Worm (Caenorhabditis elegans) whole organism, L3 larva: ENCODE measurements around the gene K02E7.10.

Source experiments
- egl-27 ChIP-seq: sonication (generic microtip); optimal IDR thresholded peaks from 4 replicates; lab custom pipeline; 2017; ENCODE audit warnings: missing biosample characterization, missing genetic modification reagents, missing genetic modification characterization
- egl-5 ChIP-seq: fragments of 150-350 bp; optimal IDR thresholded peaks from 2 replicates; lab custom pipeline; 2017; ENCODE audit warnings: missing biosample characterization, missing genetic modification reagents, missing genetic modification characterization, inconsistent platforms
- fkh-10 ChIP-seq: sonication (generic microtip); optimal IDR thresholded peaks from 2 replicates; lab custom pipeline; 2017; ENCODE audit warnings: missing biosample characterization, missing genetic modification reagents, missing genetic modification characterization
- fos-1 ChIP-seq: fragments of 150-350 bp; optimal IDR thresholded peaks from 2 replicates; lab custom pipeline; 2014; ENCODE audit warnings: missing biosample characterization, missing genetic modification characterization
- nfya-1 ChIP-seq: sonication (generic microtip); optimal IDR thresholded peaks from 2 replicates; lab custom pipeline; 2017; ENCODE audit warnings: missing genetic modification characterization, mild to moderate bottlenecking, missing compliant biosample characterization, antibody characterized with exemption, moderate library complexity; ENCODE audit not compliant: insufficient read depth
- nhr-12 ChIP-seq: fragments of 150-350 bp; optimal IDR thresholded peaks from 2 replicates; lab custom pipeline; 2014; ENCODE audit warnings: missing biosample characterization, missing genetic modification characterization
- nhr-77 ChIP-seq: fragments of 150-350 bp; optimal IDR thresholded peaks from 2 replicates; lab custom pipeline; 2014; ENCODE audit warnings: missing biosample characterization, missing genetic modification characterization
- pha-4 ChIP-seq: fragments of 150-350 bp; optimal IDR thresholded peaks from 2 replicates; lab custom pipeline; 2014; ENCODE audit warnings: missing biosample characterization, missing genetic modification reagents, missing genetic modification characterization
- pqm-1 ChIP-seq: fragments of 150-350 bp; optimal IDR thresholded peaks from 2 replicates; lab custom pipeline; 2017; ENCODE audit warnings: missing biosample characterization, missing genetic modification characterization, inconsistent platforms
- sea-2 ChIP-seq: fragments of 150-350 bp; sonication (generic microtip); optimal IDR thresholded peaks from 4 replicates; lab custom pipeline; 2014; ENCODE audit warnings: missing biosample characterization, missing genetic modification reagents, missing genetic modification characterization
- ztf-11 ChIP-seq: fragments of 150-350 bp; optimal IDR thresholded peaks from 2 replicates; lab custom pipeline; 2014; ENCODE audit warnings: missing biosample characterization, missing genetic modification characterization
- ztf-4 ChIP-seq: fragments of 150-350 bp; optimal IDR thresholded peaks from 2 replicates; lab custom pipeline; 2014; ENCODE audit warnings: missing biosample characterization, missing genetic modification characterization

DNA sequence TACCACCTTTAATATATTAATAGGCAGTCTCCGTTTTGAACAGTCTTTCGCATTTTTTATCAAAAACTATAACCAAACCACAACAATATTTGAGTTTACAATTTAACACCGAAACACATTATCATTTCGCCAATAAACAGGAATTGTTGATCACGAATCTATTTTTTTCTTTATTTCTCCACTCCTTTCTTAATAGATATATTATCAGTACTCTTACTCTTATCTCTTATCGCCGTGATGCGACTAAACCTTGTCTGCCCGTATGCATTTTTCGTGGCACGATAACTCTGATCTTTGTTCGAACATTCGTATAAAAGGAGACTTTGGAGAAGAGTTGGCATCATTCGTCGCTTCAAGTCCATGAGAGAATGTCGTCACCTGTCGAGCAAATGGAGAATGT, 10.0 kb downstream of the K02E7.10 start:
- TF ChIP-seq pha-4 (tag; lab: Kevin White, UChicago) (peak; percentile 46), sea-2 (no peak), nhr-12 (tag; lab: Kevin White, UChicago) (no peak), pqm-1 (tag; lab: Kevin White, UChicago) (peak; percentile 85), nfya-1 (no peak), ztf-11 (no peak), nhr-77 (no peak), egl-5 (tag; lab: Kevin White, UChicago) (no peak), fos-1 (tag; lab: Kevin White, UChicago) (no peak), egl-27 (tag; lab: Kevin White, UChicago) (no peak), fkh-10 (GFP tag; lab: Kevin White, UChicago) (no peak), ztf-4 (no peak)
